Fruit fly (Drosophila melanogaster) whole organism, embryonic: ENCODE results near the gene CG14535.
"Not testable (repeated sequence)": the region's sequence is repeated elsewhere in the genome, so short reads cannot be mapped to it uniquely, and the experiment has no call there.

Experiments used
- Blimp-1 ChIP-seq: fragments of 200-800 bp; sonication (Bioruptor generic); optimal IDR thresholded peaks from 3 replicates; lab custom pipeline; 2018; ENCODE audit warnings: missing biosample characterization, missing genetic modification characterization, mild to moderate bottlenecking, moderate library complexity, missing genetic modification reagents
- CG11456 ChIP-seq: fragments of 200-800 bp; sonication (Bioruptor generic); IDR thresholded peaks from 3 replicates; pipeline ENCODE4 v1.3.6; 2022; ENCODE audit warnings: missing biosample characterization, missing genetic modification characterization
- CG11504 ChIP-seq: fragments of 200-800 bp; sonication (Bioruptor generic); optimal IDR thresholded peaks from 3 replicates; lab custom pipeline; 2019; ENCODE audit warnings: missing biosample characterization, mild to moderate bottlenecking, missing genetic modification characterization, moderate library complexity
- CG13287 ChIP-seq: fragments of 200-800 bp; sonication (Bioruptor generic); IDR thresholded peaks from 2 replicates; pipeline ENCODE4 v1.3.6; 2022; ENCODE audit warnings: missing biosample characterization, missing genetic modification characterization; ENCODE audit not compliant: partially characterized antibody
- CG15601 ChIP-seq: fragments of 200-800 bp; sonication (Bioruptor generic); optimal IDR thresholded peaks from 3 replicates; lab custom pipeline; 2019; ENCODE audit warnings: missing biosample characterization, mild to moderate bottlenecking, missing genetic modification characterization, moderate library complexity
- CG16813 ChIP-seq: fragments of 200-800 bp; sonication (Bioruptor generic); IDR thresholded peaks from 3 replicates; pipeline ENCODE4 v1.3.6; 2022; ENCODE audit warnings: missing biosample characterization, missing genetic modification characterization; ENCODE audit not compliant: partially characterized antibody
- CG17912 ChIP-seq: fragments of 200-800 bp; sonication (Bioruptor generic); optimal IDR thresholded peaks from 2 replicates; lab custom pipeline; 2018; ENCODE audit warnings: missing biosample characterization, mild to moderate bottlenecking, missing genetic modification characterization
- CG2712 ChIP-seq: fragments of 200-800 bp; optimal IDR thresholded peaks from 3 replicates; lab custom pipeline; 2019; ENCODE audit warnings: missing biosample characterization, mild to moderate bottlenecking, missing genetic modification characterization, moderate library complexity
- CG3163 ChIP-seq: fragments of 200-800 bp; sonication (Bioruptor generic); optimal IDR thresholded peaks from 3 replicates; lab custom pipeline; 2016; ENCODE audit warnings: missing biosample characterization, missing genetic modification characterization
- CG33213 ChIP-seq: fragments of 200-800 bp; sonication (Bioruptor generic); optimal IDR thresholded peaks from 3 replicates; lab custom pipeline; 2016; ENCODE audit warnings: missing biosample characterization, missing genetic modification characterization
- CG34422 ChIP-seq: fragments of 200-800 bp; sonication (Bioruptor generic); IDR thresholded peaks from 3 replicates; pipeline ENCODE4 v1.3.6; 2022; ENCODE audit warnings: missing biosample characterization, missing genetic modification characterization
- CG3847 ChIP-seq: fragments of 200-800 bp; sonication (Bioruptor generic); IDR thresholded peaks from 2 replicates; pipeline ENCODE4 v1.3.6; 2022; ENCODE audit warnings: missing biosample characterization, missing genetic modification characterization
- CG42726 ChIP-seq: fragments of 200-800 bp; sonication (Bioruptor generic); IDR thresholded peaks from 2 replicates; pipeline ENCODE4 v1.3.6; 2022; ENCODE audit warnings: missing biosample characterization, missing genetic modification characterization; ENCODE audit not compliant: partially characterized antibody
- CG6654 ChIP-seq: fragments of 200-800 bp; sonication (Bioruptor generic); optimal IDR thresholded peaks from 2 replicates; lab custom pipeline; 2017; ENCODE audit warnings: missing biosample characterization, mild to moderate bottlenecking, missing genetic modification characterization
- CG6854 ChIP-seq: fragments of 200-800 bp; sonication (Bioruptor generic); optimal IDR thresholded peaks from 3 replicates; lab custom pipeline; 2017; ENCODE audit warnings: missing biosample characterization, mild to moderate bottlenecking, missing genetic modification characterization
- CG7839 ChIP-seq: fragments of 200-800 bp; sonication (Bioruptor generic); optimal IDR thresholded peaks from 3 replicates; lab custom pipeline; 2018; ENCODE audit warnings: missing biosample characterization, mild to moderate bottlenecking, missing genetic modification characterization, moderate library complexity
- CG8290 ChIP-seq, 3 experiments: fragments of 200-800 bp; sonication (Bioruptor generic); optimal IDR thresholded peaks; 2 replicates each; lab custom pipeline; 2016 to 2019; ENCODE audit warnings: missing biosample characterization in 3 of 3, missing genetic modification characterization in 3 of 3, mild to moderate bottlenecking in 2 of 3, moderate library complexity in 1 of 3
- CG9932 ChIP-seq: fragments of 200-800 bp; sonication (Bioruptor generic); IDR thresholded peaks from 2 replicates; pipeline ENCODE4 v1.3.6; 2022; ENCODE audit warnings: missing biosample characterization, missing genetic modification characterization
- CTCF ChIP-seq: fragments of 200-800 bp; sonication (Bioruptor generic); optimal IDR thresholded peaks from 2 replicates; lab custom pipeline; 2017; ENCODE audit warnings: missing biosample characterization, mild to moderate bottlenecking, missing genetic modification characterization, moderate library complexity
- Dll ChIP-seq: fragments of 200-800 bp; sonication (Bioruptor generic); IDR thresholded peaks from 4 replicates; pipeline ENCODE4 v1.3.6; 2022; ENCODE audit warnings: missing biosample characterization, missing genetic modification characterization; ENCODE audit not compliant: partially characterized antibody
- Dp ChIP-seq: fragments of 200-800 bp; sonication (Bioruptor generic); optimal IDR thresholded peaks from 2 replicates; lab custom pipeline; 2018; ENCODE audit warnings: missing biosample characterization, mild to moderate bottlenecking, missing genetic modification characterization, moderate library complexity
- Dref ChIP-seq: fragments of 200-800 bp; sonication (Bioruptor generic); IDR thresholded peaks from 2 replicates; pipeline ENCODE4 v1.3.6; 2022; ENCODE audit warnings: missing biosample characterization, missing genetic modification characterization
- E2f2 ChIP-seq: fragments of 200-800 bp; sonication (Bioruptor generic); IDR thresholded peaks from 2 replicates; pipeline ENCODE4 v1.3.6; 2022; ENCODE audit warnings: missing biosample characterization, missing genetic modification characterization
- HmgD ChIP-seq: fragments of 200-800 bp; sonication (Bioruptor generic); optimal IDR thresholded peaks from 3 replicates; lab custom pipeline; 2016; ENCODE audit warnings: missing biosample characterization, missing genetic modification characterization
- Hr51 ChIP-seq, 2 experiments: fragments of 200-800 bp; sonication (Bioruptor generic); optimal IDR thresholded peaks; 2 replicates in 1 of 2; 3 replicates in 1 of 2; lab custom pipeline; 2016 to 2018; ENCODE audit warnings: missing biosample characterization in 2 of 2, missing genetic modification characterization in 2 of 2, mild to moderate bottlenecking in 1 of 2, moderate library complexity in 1 of 2
- Myb ChIP-seq: fragments of 200-800 bp; sonication (Bioruptor generic); optimal IDR thresholded peaks from 2 replicates; lab custom pipeline; 2016; ENCODE audit warnings: missing biosample characterization, missing genetic modification characterization
- NFAT ChIP-seq: fragments of 200-800 bp; sonication (Bioruptor generic); IDR thresholded peaks from 2 replicates; pipeline ENCODE4 v1.3.6; 2022; ENCODE audit warnings: missing biosample characterization, missing genetic modification characterization
- Opbp ChIP-seq: fragments of 200-800 bp; sonication (Bioruptor generic); IDR thresholded peaks from 3 replicates; pipeline ENCODE4 v1.3.6; 2022; ENCODE audit warnings: missing biosample characterization, missing genetic modification characterization; ENCODE audit not compliant: partially characterized antibody
- Pdp1 ChIP-seq, 2 experiments: fragments of 200-800 bp; sonication (Bioruptor generic); optimal IDR thresholded peaks; 3 replicates each; lab custom pipeline; 2016; ENCODE audit warnings: missing biosample characterization in 2 of 2, missing genetic modification characterization in 2 of 2, mild to moderate bottlenecking in 1 of 2, moderate library complexity in 1 of 2
- ato ChIP-seq: fragments of 200-800 bp; sonication (Bioruptor generic); IDR thresholded peaks from 2 replicates; pipeline ENCODE4 v1.3.6; 2022; ENCODE audit warnings: missing biosample characterization, missing genetic modification characterization; ENCODE audit not compliant: partially characterized antibody
- bbx ChIP-seq: fragments of 200-800 bp; sonication (Bioruptor generic); IDR thresholded peaks from 2 replicates; pipeline ENCODE4 v1.3.6; 2022; ENCODE audit warnings: missing biosample characterization, missing genetic modification characterization; ENCODE audit not compliant: partially characterized antibody
- chif ChIP-seq, 2 experiments: fragments of 200-800 bp; sonication (Bioruptor generic); optimal IDR thresholded peaks; 3 replicates each; lab custom pipeline; 2016; ENCODE audit warnings: missing biosample characterization in 2 of 2, missing genetic modification characterization in 2 of 2
- ind ChIP-seq: fragments of 200-800 bp; sonication (Bioruptor generic); optimal IDR thresholded peaks from 3 replicates; lab custom pipeline; 2016; ENCODE audit warnings: missing biosample characterization, missing genetic modification characterization
- knrl ChIP-seq: fragments of 200-800 bp; sonication (Bioruptor generic); IDR thresholded peaks from 3 replicates; pipeline ENCODE4 v1.3.6; 2022; ENCODE audit warnings: missing biosample characterization, missing genetic modification characterization; ENCODE audit not compliant: partially characterized antibody
- nmo ChIP-seq: fragments of 200-800 bp; sonication (Bioruptor generic); optimal IDR thresholded peaks from 2 replicates; lab custom pipeline; 2018; ENCODE audit warnings: missing biosample characterization, mild to moderate bottlenecking, missing genetic modification characterization, moderate library complexity
- onecut ChIP-seq: fragments of 200-800 bp; sonication (Bioruptor generic); IDR thresholded peaks from 2 replicates; pipeline ENCODE4 v1.3.6; 2022; ENCODE audit warnings: missing biosample characterization, missing genetic modification characterization
- pan ChIP-seq, 4 experiments: fragments of >200 bp in 3 of 4; fragments of 200-800 bp in 1 of 4; sonication (Bioruptor generic) in 1 of 4; optimal IDR thresholded peaks in 3 of 4; IDR thresholded peaks in 1 of 4; 2 replicates each; pipeline versions ENCODE4 v1.3.6 to Lab custom; 2017 to 2022; ENCODE audit warnings: missing biosample characterization in 2 of 4, missing genetic modification characterization in 2 of 4, mixed read lengths in 1 of 4
- row ChIP-seq: fragments of 200-800 bp; sonication (Bioruptor generic); IDR thresholded peaks from 3 replicates; pipeline ENCODE4 v1.3.6; 2022; ENCODE audit warnings: missing biosample characterization, missing genetic modification characterization
- slbo ChIP-seq: fragments of 200-800 bp; sonication (Bioruptor generic); IDR thresholded peaks from 2 replicates; pipeline ENCODE4 v1.3.6; 2022; ENCODE audit warnings: missing biosample characterization, missing genetic modification characterization
- sob ChIP-seq: fragments of 200-800 bp; sonication (Bioruptor generic); IDR thresholded peaks from 2 replicates; pipeline ENCODE4 v1.3.6; 2022; ENCODE audit warnings: missing biosample characterization, missing genetic modification characterization
- ssp ChIP-seq: fragments of 200-800 bp; sonication (Bioruptor generic); IDR thresholded peaks from 2 replicates; pipeline ENCODE4 v1.3.6; 2022; ENCODE audit warnings: missing biosample characterization, missing genetic modification characterization
- stwl ChIP-seq: fragments of 200-800 bp; sonication (Bioruptor generic); optimal IDR thresholded peaks from 3 replicates; lab custom pipeline; 2018; ENCODE audit warnings: missing biosample characterization, mild to moderate bottlenecking, missing genetic modification characterization, moderate library complexity
- tna ChIP-seq: fragments of 200-800 bp; sonication (Bioruptor generic); IDR thresholded peaks from 2 replicates; pipeline ENCODE4 v1.3.6; 2022; ENCODE audit warnings: missing biosample characterization, missing genetic modification characterization; ENCODE audit not compliant: partially characterized antibody
- vvl ChIP-seq: fragments of 200-800 bp; sonication (Bioruptor generic); IDR thresholded peaks from 2 replicates; pipeline ENCODE4 v1.3.6; 2022; ENCODE audit warnings: missing biosample characterization, missing genetic modification characterization
- zen ChIP-seq: fragments of 200-800 bp; sonication (Bioruptor generic); optimal IDR thresholded peaks from 3 replicates; lab custom pipeline; 2018; ENCODE audit warnings: missing biosample characterization, mild to moderate bottlenecking, missing genetic modification characterization, moderate library complexity

CG14535 gene

DNA sequence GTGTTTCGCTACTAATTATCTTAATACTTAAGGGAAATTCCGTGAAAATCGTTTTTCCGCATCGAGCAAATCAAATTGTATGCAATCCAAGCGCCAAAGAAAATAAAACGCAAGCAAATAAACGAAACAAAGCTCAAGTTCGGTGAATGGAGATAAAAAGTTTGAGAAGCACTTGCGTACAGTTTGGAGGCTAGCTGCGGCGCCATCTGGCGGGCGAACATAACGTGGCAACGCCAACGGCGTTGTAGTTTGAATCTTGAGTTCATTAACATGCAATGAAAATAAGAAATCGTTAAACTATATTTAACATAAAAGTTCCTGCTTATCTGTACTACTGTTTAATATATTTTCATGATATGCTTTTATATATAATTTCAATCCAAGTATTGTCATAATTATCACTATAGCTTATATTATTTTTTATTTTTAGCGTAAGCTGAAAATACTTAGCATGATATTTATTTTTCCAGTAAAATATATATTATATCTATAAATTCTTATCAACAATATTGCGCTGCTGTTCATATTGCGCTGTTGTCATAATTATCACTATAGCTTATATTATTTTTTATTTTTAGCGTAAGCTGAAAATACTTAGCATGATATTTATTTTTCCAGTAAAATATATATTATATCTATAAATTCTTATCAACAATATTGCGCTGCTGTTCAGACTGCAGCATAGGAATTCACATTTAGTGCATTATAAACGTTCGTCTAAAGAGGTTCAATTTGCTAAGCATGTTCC, 1.3 kb upstream of the CG14535 start, which contains the start of gene lectin-28C:
Gene lectin-28C (plus strand): TSS at position 698 of the 748 bp plus-strand sequence.
- TF ChIP-seq knrl (peak; percentile 47; the same call in 2 of the 3 replicates), CG6654 (GFP tag; lab: Kevin White, UChicago) (peak; percentile 100), CG42726 (GFP tag; lab: Robert Waterston, UW) (peak; percentile 72), Myb (GFP tag; lab: Kevin White, UChicago) (peak; percentile 91), vvl (GFP tag; lab: Robert Waterston, UW) (peak; percentile 47; the same call in 1 of the 2 replicates), Blimp-1 (GFP tag; lab: Kevin White, UChicago) (peak; percentile 1), ind (GFP tag; lab: Kevin White, UChicago) (peak; percentile 22), ssp (GFP tag; lab: Robert Waterston, UW) (0 out of 2 replicates have a peak, but pooled peaks have one; percentile 7), CG9932 (0 out of 2 replicates have a peak, but pooled peaks have one; percentile 22), CG33213 (GFP tag; lab: Kevin White, UChicago) (peak; percentile 12), NFAT (GFP tag; lab: Robert Waterston, UW) (0 out of 2 replicates have a peak, but pooled peaks have one; percentile 5), Dref (GFP tag; lab: Robert Waterston, UW) (0 out of 2 replicates have a peak, but pooled peaks have one; percentile 20), chif (GFP tag; optimal IDR thresholded peaks at IDR 0.05; lab: Kevin White, UChicago) (peak in 1 of 2 experiments; percentile 13), zen (tag; lab: Kevin White, UChicago) (peak; percentile 22), E2f2 (peak; percentile 68), row (GFP tag; lab: Robert Waterston, UW) (peak; percentile 23; the same call in 1 of the 3 replicates), CG8290 (GFP tag; optimal IDR thresholded peaks at IDR 0.05; lab: Kevin White, UChicago) (peak; percentile 45), CG8290 (tag; optimal IDR thresholded peaks at IDR 0.05; lab: Kevin White, UChicago) (peak in 1 of 2 experiments; percentile 22), stwl (peak; percentile 97), CG13287 (GFP tag; lab: Robert Waterston, UW) (peak; percentile 65), Dp (GFP tag; lab: Kevin White, UChicago) (peak; percentile 58), bbx (peak; percentile 66), CG11456 (GFP tag; lab: Robert Waterston, UW) (peak; percentile 60; the same call in 1 of the 3 replicates), CG3847 (GFP tag; lab: Robert Waterston, UW) (peak; percentile 56), CG6854 (peak; percentile 48), slbo (GFP tag; lab: Robert Waterston, UW) (0 out of 2 replicates have a peak, but pooled peaks have one; percentile 32), ato (GFP tag; lab: Robert Waterston, UW) (peak; percentile 60; the same call in 1 of the 2 replicates), CTCF (GFP tag; lab: Kevin White, UChicago) (peak; percentile 95), onecut (peak; percentile 9; the same call in 1 of the 2 replicates), CG11504 (tag; lab: Kevin White, UChicago) (peak; percentile 44), sob (peak; percentile 24; the same call in 1 of the 2 replicates), Dll (GFP tag; lab: Robert Waterston, UW) (peak; percentile 22; the same call in 1 of the 4 replicates), Opbp (GFP tag; lab: Robert Waterston, UW) (peak; percentile 82), Hr51 (GFP tag; optimal IDR thresholded peaks at IDR 0.05; lab: Kevin White, UChicago) (peak in 1 of 2 experiments; percentile 4), pan (GFP tag; optimal IDR thresholded peaks at IDR 0.05 in 1 of 2, IDR thresholded peaks at IDR 0.05 in 1 of 2) (peak in 1 of 2 experiments; percentile 45), nmo (GFP tag; lab: Kevin White, UChicago) (peak; percentile 26), CG34422 (GFP tag; lab: Robert Waterston, UW) (peak; percentile 17; the same call in 1 of the 3 replicates), CG16813 (GFP tag; lab: Robert Waterston, UW) (peak; percentile 54; the same call in 1 of the 3 replicates), HmgD (GFP tag; lab: Kevin White, UChicago) (peak; percentile 74), CG17912 (GFP tag; lab: Kevin White, UChicago) (peak; percentile 29), Pdp1 (GFP tag; optimal IDR thresholded peaks at IDR 0.05; lab: Kevin White, UChicago) (peak in 1 of 2 experiments; percentile 1), CG7839 (tag; lab: Kevin White, UChicago) (peak; percentile 30), CG3163 (GFP tag; lab: Kevin White, UChicago) (peak; percentile 27), tna (GFP tag; lab: Robert Waterston, UW) (peak; percentile 32; the same call in 1 of the 2 replicates), CG15601 (tag; lab: Kevin White, UChicago) (peak; percentile 2), CG2712 (peak; percentile 11)
- not testable (repeated sequence) for TF ChIP-seq pan (optimal IDR thresholded peaks at IDR 0.05; lab: Kevin White, UChicago)
